Worm (Caenorhabditis elegans) whole organism, L4 larva: ENCODE data around the gene F09E5.16.

Experiments used
- F26F4.8 ChIP-seq: fragments of 200-800 bp; sonication (Bioruptor generic); conservative IDR thresholded peaks from 2 replicates; pipeline ENCODE4 v1.3.6; 2022; ENCODE audit warnings: missing genetic modification characterization, missing compliant biosample characterization
- R02D3.7 ChIP-seq: fragments of 150-350 bp; sonication (generic microtip); optimal IDR thresholded peaks from 3 replicates; lab custom pipeline; 2014; ENCODE audit warnings: missing biosample characterization, missing genetic modification characterization
- T20F7.1 ChIP-seq: fragments of 200-800 bp; sonication (Bioruptor generic); optimal IDR thresholded peaks from 2 replicates; lab custom pipeline; 2018; ENCODE audit warnings: mild to moderate bottlenecking, missing genetic modification characterization, missing compliant biosample characterization
- T26A8.4 ChIP-seq: fragments of 200-800 bp; sonication (Bioruptor generic); IDR thresholded peaks from 2 replicates; pipeline ENCODE4 v1.3.6; 2022; ENCODE audit warnings: missing genetic modification characterization, missing compliant biosample characterization
- ZK546.5 ChIP-seq, 2 experiments: sonication (generic microtip); optimal IDR thresholded peaks; 2 replicates each; lab custom pipeline; 2017; ENCODE audit warnings: missing biosample characterization in 2 of 2, missing genetic modification characterization in 2 of 2
- aha-1 ChIP-seq: fragments of 150-350 bp; peaks from one replicate; lab custom pipeline; 2014; ENCODE audit warnings: missing biosample characterization, missing genetic modification characterization
- aly-2 ChIP-seq: sonication (generic microtip); optimal IDR thresholded peaks from 2 replicates; lab custom pipeline; 2018; ENCODE audit warnings: missing biosample characterization, missing genetic modification characterization
- arid-1 ChIP-seq: fragments of 200-800 bp; sonication (Bioruptor generic); conservative IDR thresholded peaks from 2 replicates; pipeline ENCODE4 v1.3.6; 2022; ENCODE audit warnings: missing genetic modification reagents, missing genetic modification characterization, missing compliant biosample characterization
- ceh-20 ChIP-seq: fragments of 200-800 bp; sonication (Bioruptor generic); IDR thresholded peaks from 2 replicates; pipeline ENCODE4 v1.3.6; 2022; ENCODE audit warnings: missing genetic modification reagents, missing genetic modification characterization, missing compliant biosample characterization
- ceh-32 ChIP-seq: sonication (generic microtip); optimal IDR thresholded peaks from 2 replicates; lab custom pipeline; 2016; ENCODE audit warnings: mild to moderate bottlenecking, missing genetic modification characterization, missing compliant biosample characterization; ENCODE audit not compliant: poor library complexity
- ceh-62 ChIP-seq: sonication (generic microtip); optimal IDR thresholded peaks from 2 replicates; lab custom pipeline; 2017; ENCODE audit warnings: missing biosample characterization, missing genetic modification characterization
- ctbp-1 ChIP-seq: fragments of 200-800 bp; sonication (Bioruptor generic); IDR thresholded peaks from 2 replicates; pipeline ENCODE4 v1.3.6; 2022; ENCODE audit warnings: missing genetic modification reagents, missing genetic modification characterization, missing compliant biosample characterization
- dmd-6 ChIP-seq: fragments of 200-800 bp; sonication (Bioruptor generic); IDR thresholded peaks from 2 replicates; pipeline ENCODE4 v1.3.6; 2022; ENCODE audit warnings: missing genetic modification reagents, missing genetic modification characterization, missing compliant biosample characterization
- dmd-8 ChIP-seq: fragments of 200-800 bp; sonication (Bioruptor generic); IDR thresholded peaks from 2 replicates; pipeline ENCODE4 v1.3.6; 2022; ENCODE audit warnings: missing genetic modification characterization, missing compliant biosample characterization
- dpl-1 ChIP-seq: fragments of 150-350 bp; optimal IDR thresholded peaks from 2 replicates; lab custom pipeline; 2014; ENCODE audit warnings: missing biosample characterization, missing genetic modification reagents, missing genetic modification characterization
- duxl-1 ChIP-seq: sonication (generic microtip); optimal IDR thresholded peaks from 2 replicates; lab custom pipeline; 2016; ENCODE audit warnings: mild to moderate bottlenecking, missing genetic modification characterization, moderate library complexity, missing compliant biosample characterization; ENCODE audit not compliant: poor library complexity
- dve-1 ChIP-seq: sonication (generic microtip); optimal IDR thresholded peaks from 2 replicates; lab custom pipeline; 2017; ENCODE audit warnings: antibody characterized with exemption, mild to moderate bottlenecking, missing genetic modification characterization, missing compliant biosample characterization; ENCODE audit not compliant: insufficient read depth
- egl-27 ChIP-seq: sonication (generic microtip); optimal IDR thresholded peaks from 3 replicates; lab custom pipeline; 2017; ENCODE audit warnings: missing biosample characterization, missing genetic modification reagents, missing genetic modification characterization
- egl-43 ChIP-seq: fragments of 200-800 bp; sonication (Bioruptor generic); IDR thresholded peaks from 2 replicates; pipeline ENCODE4 v1.3.6; 2022; ENCODE audit warnings: missing genetic modification reagents, missing genetic modification characterization, missing compliant biosample characterization
- hlh-11 ChIP-seq: fragments of 200-800 bp; sonication (Bioruptor generic); optimal IDR thresholded peaks from 2 replicates; lab custom pipeline; 2018; ENCODE audit warnings: mild to moderate bottlenecking, missing genetic modification characterization, missing compliant biosample characterization
- hmg-1.1 ChIP-seq: fragments of 200-800 bp; sonication (Bioruptor generic); IDR thresholded peaks from 2 replicates; pipeline ENCODE4 v1.3.6; 2022; ENCODE audit warnings: missing genetic modification reagents, missing genetic modification characterization, missing compliant biosample characterization
- jun-1 ChIP-seq: fragments of 150-350 bp; optimal IDR thresholded peaks from 2 replicates; lab custom pipeline; 2014; ENCODE audit warnings: missing biosample characterization, missing genetic modification reagents, missing genetic modification characterization
- lin-39 ChIP-seq: fragments of 150-350 bp; optimal IDR thresholded peaks from 2 replicates; lab custom pipeline; 2014; ENCODE audit warnings: missing biosample characterization, missing genetic modification reagents, missing genetic modification characterization
- lsy-2 ChIP-seq, 2 experiments: fragments of 150-350 bp in 1 of 2; sonication (generic microtip) in 1 of 2; optimal IDR thresholded peaks; 2 replicates each; lab custom pipeline; 2014 to 2017; ENCODE audit warnings: missing biosample characterization in 2 of 2, missing genetic modification characterization in 2 of 2
- madf-5 ChIP-seq, 2 experiments: fragments of 200-800 bp; sonication (Bioruptor generic); IDR thresholded peaks; 2 replicates each; pipeline ENCODE4 v1.3.6; 2022; ENCODE audit warnings: missing compliant biosample characterization in 2 of 2, missing genetic modification characterization in 2 of 2
- mep-1 ChIP-seq: fragments of 150-350 bp; sonication (generic microtip); optimal IDR thresholded peaks from 3 replicates; lab custom pipeline; 2014; ENCODE audit warnings: missing biosample characterization, missing genetic modification characterization
- nhr-10 ChIP-seq: fragments of 150-350 bp; optimal IDR thresholded peaks from 2 replicates; lab custom pipeline; 2014; ENCODE audit warnings: missing biosample characterization, missing genetic modification characterization
- nhr-11 ChIP-seq: fragments of 150-350 bp; optimal IDR thresholded peaks from 2 replicates; lab custom pipeline; 2014; ENCODE audit warnings: missing biosample characterization, missing genetic modification characterization
- nhr-237 ChIP-seq: sonication (generic microtip); optimal IDR thresholded peaks from 2 replicates; lab custom pipeline; 2017; ENCODE audit warnings: missing biosample characterization, missing genetic modification characterization
- nhr-25 ChIP-seq: sonication (generic microtip); optimal IDR thresholded peaks from 2 replicates; lab custom pipeline; 2017; ENCODE audit warnings: missing genetic modification characterization, mild to moderate bottlenecking, missing compliant biosample characterization, antibody characterized with exemption, moderate library complexity, borderline replicate concordance; ENCODE audit not compliant: insufficient read depth
- php-3 ChIP-seq: fragments of 200-800 bp; sonication (Bioruptor generic); IDR thresholded peaks from 2 replicates; pipeline ENCODE4 v1.3.6; 2022; ENCODE audit warnings: missing genetic modification reagents, missing genetic modification characterization, missing compliant biosample characterization
- rbr-2 ChIP-seq: sonication (generic microtip); optimal IDR thresholded peaks from 2 replicates; lab custom pipeline; 2016; ENCODE audit warnings: missing genotype, missing genetic modification characterization, missing compliant biosample characterization
- saeg-2 ChIP-seq: fragments of 200-800 bp; sonication (Bioruptor generic); IDR thresholded peaks from 2 replicates; pipeline ENCODE4 v1.3.6; 2022; ENCODE audit warnings: missing genetic modification reagents, missing genetic modification characterization, missing compliant biosample characterization
- sdz-12 ChIP-seq: fragments of 200-800 bp; sonication (Bioruptor generic); optimal IDR thresholded peaks from 2 replicates; lab custom pipeline; 2018; ENCODE audit warnings: mild to moderate bottlenecking, missing genetic modification characterization, missing compliant biosample characterization
- set-16 ChIP-seq: fragments of 200-800 bp; sonication (Bioruptor generic); IDR thresholded peaks from 2 replicates; pipeline ENCODE4 v1.3.6; 2022; ENCODE audit warnings: missing genetic modification reagents, missing genetic modification characterization, missing compliant biosample characterization
- spr-1 ChIP-seq: sonication (generic microtip); optimal IDR thresholded peaks from 2 replicates; lab custom pipeline; 2016; ENCODE audit warnings: mild to moderate bottlenecking, missing genetic modification characterization, missing compliant biosample characterization
- unc-39 ChIP-seq: sonication (generic microtip); optimal IDR thresholded peaks from 2 replicates; lab custom pipeline; 2017; ENCODE audit warnings: missing biosample characterization, missing genetic modification characterization
- vab-7 ChIP-seq: fragments of 200-800 bp; sonication (Bioruptor generic); IDR thresholded peaks from 2 replicates; pipeline ENCODE4 v1.3.6; 2022; ENCODE audit warnings: missing genetic modification reagents, missing genetic modification characterization, missing compliant biosample characterization
- zag-1 ChIP-seq: fragments of 150-350 bp; optimal IDR thresholded peaks from 2 replicates; lab custom pipeline; 2014; ENCODE audit warnings: missing biosample characterization, missing genetic modification characterization
- zip-2 ChIP-seq: fragments of 150-350 bp; optimal IDR thresholded peaks from 2 replicates; lab custom pipeline; 2014; ENCODE audit warnings: missing biosample characterization, missing genetic modification characterization
- ztf-7 ChIP-seq: fragments of 150-350 bp; optimal IDR thresholded peaks from 2 replicates; lab custom pipeline; 2014; ENCODE audit warnings: missing biosample characterization, missing genetic modification characterization

Gene F09E5.16

DNA sequence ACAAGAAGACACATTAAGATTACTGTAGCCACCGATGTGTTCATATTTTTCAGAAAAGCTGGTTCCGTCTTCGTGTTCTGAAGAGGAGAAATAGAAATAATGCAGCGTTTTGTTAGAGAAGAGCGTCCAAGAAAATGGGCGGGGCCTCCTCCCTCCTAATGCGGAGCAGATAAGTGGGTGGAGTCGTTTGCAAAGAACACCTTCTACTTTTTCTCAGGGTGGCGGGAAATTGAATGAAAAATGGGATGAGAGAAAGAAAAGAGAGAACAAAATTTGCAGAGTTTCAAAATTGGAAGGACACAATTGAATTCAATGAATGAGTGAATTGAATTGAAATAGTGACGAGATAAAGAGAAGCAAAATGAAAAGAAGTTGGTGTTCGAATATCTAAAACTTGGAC lies at the start of gene F09E5.16:
Gene F09E5.16, minus strand, starts transcription at position 101 of the 400 bp plus-strand sequence.
- no peak for TF ChIP-seq lin-39 (tag; lab: Kevin White, UChicago)
- no peak for TF ChIP-seq dmd-8 (GFP tag; lab: Robert Waterston, UW)
- no peak for TF ChIP-seq php-3 (GFP tag; lab: Robert Waterston, UW)
- TF ChIP-seq ceh-32 (tag; lab: Kevin White, UChicago), result no peak
- TF ChIP-seq ceh-62 (tag; lab: Kevin White, UChicago), result no peak
- no peak for TF ChIP-seq mep-1 (tag; lab: Kevin White, UChicago)
- no peak for TF ChIP-seq saeg-2
- no peak for TF ChIP-seq R02D3.7 (tag; lab: Kevin White, UChicago)
- TF ChIP-seq vab-7 (GFP tag; lab: Robert Waterston, UW), result no peak
- no peak for TF ChIP-seq nhr-10 (tag; lab: Kevin White, UChicago)
- no peak for TF ChIP-seq nhr-11 (tag; lab: Kevin White, UChicago)
- TF ChIP-seq T26A8.4, result no peak
- TF ChIP-seq madf-5 (GFP tag; IDR thresholded peaks at IDR 0.05; lab: Robert Waterston, UW), result no peak
- no peak for TF ChIP-seq nhr-237 (tag; lab: Kevin White, UChicago)
- TF ChIP-seq rbr-2 (tag; lab: Kevin White, UChicago), result no peak
- TF ChIP-seq set-16 (GFP tag; lab: Robert Waterston, UW), result no peak
- no peak for TF ChIP-seq unc-39 (tag; lab: Kevin White, UChicago)
- TF ChIP-seq sdz-12 (GFP tag; lab: Kevin White, UChicago), result no peak

DNA sequence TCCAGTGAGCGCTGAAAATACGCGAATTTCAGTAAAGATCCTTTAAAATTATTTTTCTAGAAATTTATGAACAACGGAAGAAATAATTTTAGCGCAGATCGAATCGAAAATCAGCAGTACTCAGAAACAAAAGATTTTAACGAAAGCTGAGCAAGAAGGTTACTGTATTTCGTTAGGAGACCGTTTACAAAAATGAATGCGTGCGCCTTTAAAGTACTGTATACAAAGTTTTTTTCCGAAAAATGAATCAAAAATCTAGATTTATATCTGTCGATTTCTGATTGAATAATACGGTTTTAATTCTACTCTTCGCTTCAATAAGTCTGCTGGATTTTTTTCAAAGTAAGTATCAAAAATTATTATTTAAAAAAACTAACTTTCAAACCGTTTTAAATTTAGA lies 48.5 kb upstream of the F09E5.16 start, which contains the start of the genes EEED8.14 and EEED8.3:
Gene EEED8.14, minus strand, starts transcription at position 13 of the 400 bp plus-strand sequence.
Gene EEED8.3, plus strand, starts transcription at position 237 of the 400 bp plus-strand sequence.
- no peak for TF ChIP-seq hlh-11 (tag; lab: Kevin White, UChicago)
- no peak for TF ChIP-seq vab-7 (GFP tag; lab: Robert Waterston, UW)
- TF ChIP-seq ZK546.5 (tag; optimal IDR thresholded peaks at IDR 0.05; lab: Kevin White, UChicago), result no peak

DNA sequence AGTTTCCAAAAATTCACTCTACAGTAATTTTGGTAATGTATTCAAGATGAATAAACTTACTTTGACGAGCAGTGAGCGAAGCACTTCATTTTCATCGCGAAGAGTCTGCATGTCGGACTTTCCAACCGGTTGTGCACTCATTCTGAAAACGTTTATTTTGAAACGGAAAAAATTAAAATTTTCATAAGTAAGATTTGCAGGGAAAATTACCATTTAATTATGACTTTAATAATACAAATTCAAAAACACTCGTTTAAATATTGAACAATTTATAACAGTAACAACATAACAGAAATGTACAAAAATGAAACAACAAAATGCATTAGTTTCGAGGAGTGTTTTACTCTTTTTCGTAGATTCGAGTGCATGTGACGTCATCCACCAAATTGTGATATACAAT lies 46.9 kb upstream of the F09E5.16 start, which contains the start of the genes EEED8.13 and EEED8.18:
Gene EEED8.13, minus strand, starts transcription at position 101 of the 400 bp plus-strand sequence.
Gene EEED8.18, minus strand, starts transcription at position 144 of the 400 bp plus-strand sequence.
- TF ChIP-seq lsy-2 (tag; optimal IDR thresholded peaks at IDR 0.05; lab: Kevin White, UChicago) (no peak), jun-1 (tag; lab: Kevin White, UChicago) (no peak), nhr-25 (tag; lab: Kevin White, UChicago) (no peak), F26F4.8 (no peak), aha-1 (no peak), ctbp-1 (GFP tag; lab: Robert Waterston, UW) (no peak), nhr-11 (tag; lab: Kevin White, UChicago) (no peak), duxl-1 (tag; lab: Kevin White, UChicago) (no peak), lin-39 (tag; lab: Kevin White, UChicago) (no peak), hmg-1.1 (no peak), egl-43 (GFP tag; lab: Robert Waterston, UW) (no peak), zag-1 (tag; lab: Kevin White, UChicago) (no peak), ceh-20 (GFP tag; lab: Robert Waterston, UW) (no peak), rbr-2 (tag; lab: Kevin White, UChicago) (no peak), ztf-7 (tag; lab: Kevin White, UChicago) (no peak), zip-2 (tag; lab: Kevin White, UChicago) (no peak), dmd-6 (GFP tag; lab: Robert Waterston, UW) (no peak), hlh-11 (tag; lab: Kevin White, UChicago) (no peak)

DNA sequence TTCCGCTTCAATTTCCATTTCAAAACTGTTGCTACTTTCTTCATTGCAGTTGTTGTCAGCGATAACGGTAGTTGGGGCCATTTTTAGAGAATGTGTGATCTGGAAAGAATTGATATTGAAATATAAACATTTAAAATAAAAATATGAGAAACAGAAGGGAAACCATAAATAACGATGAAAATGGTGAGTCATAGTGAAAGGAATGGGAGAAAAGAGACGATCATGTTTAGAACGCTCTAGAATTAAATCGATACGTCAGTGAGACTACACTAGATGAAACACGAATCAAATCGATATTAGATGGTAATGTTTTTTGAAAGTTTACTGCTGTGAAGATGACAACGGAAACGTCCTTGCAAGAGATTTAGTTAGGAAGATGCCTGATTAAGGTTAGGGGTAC lies 43.4 kb upstream of the F09E5.16 start, which contains the start of the genes EEED8.12 and EEED8.4:
Gene EEED8.12, minus strand, starts transcription at position 101 of the 400 bp plus-strand sequence.
Gene EEED8.4, plus strand, starts transcription at position 396 of the 400 bp plus-strand sequence.
- no peak for TF ChIP-seq nhr-237 (tag; lab: Kevin White, UChicago)
- TF ChIP-seq dpl-1 (GFP tag; lab: Kevin White, UChicago), result no peak
- TF ChIP-seq egl-27 (tag; lab: Kevin White, UChicago), result no peak
- no peak for TF ChIP-seq aly-2
- no peak for TF ChIP-seq vab-7 (GFP tag; lab: Robert Waterston, UW)
- TF ChIP-seq arid-1, result no peak
- TF ChIP-seq T20F7.1, result no peak
- TF ChIP-seq ztf-7 (tag; lab: Kevin White, UChicago), result no peak
- no peak for TF ChIP-seq dve-1 (tag; lab: Kevin White, UChicago)
- TF ChIP-seq spr-1 (tag; lab: Kevin White, UChicago), result no peak
